Worm (Caenorhabditis elegans) whole organism, L3 larva: ENCODE results near the gene vha-2.

Source experiments
- ceh-9 ChIP-seq: sonication (generic microtip); optimal IDR thresholded peaks from 2 replicates; lab custom pipeline; 2018; ENCODE audit warnings: missing biosample characterization, missing genetic modification characterization
- elt-2 ChIP-seq: sonication (generic microtip); optimal IDR thresholded peaks from 2 replicates; lab custom pipeline; 2016; ENCODE audit warnings: missing genetic modification reagents, mild to moderate bottlenecking, missing genetic modification characterization, missing compliant biosample characterization
- fkh-10 ChIP-seq: sonication (generic microtip); optimal IDR thresholded peaks from 2 replicates; lab custom pipeline; 2017; ENCODE audit warnings: missing biosample characterization, missing genetic modification reagents, missing genetic modification characterization
- lin-39 ChIP-seq: fragments of 150-350 bp; optimal IDR thresholded peaks from 2 replicates; lab custom pipeline; 2018; ENCODE audit warnings: missing biosample characterization, missing genetic modification reagents, missing genetic modification characterization
- nhr-11 ChIP-seq: fragments of 150-350 bp; optimal IDR thresholded peaks from 2 replicates; lab custom pipeline; 2014; ENCODE audit warnings: missing biosample characterization, missing genetic modification characterization
- nhr-77 ChIP-seq: fragments of 150-350 bp; optimal IDR thresholded peaks from 2 replicates; lab custom pipeline; 2014; ENCODE audit warnings: missing biosample characterization, missing genetic modification characterization
- pha-4 ChIP-seq: fragments of 150-350 bp; optimal IDR thresholded peaks from 2 replicates; lab custom pipeline; 2014; ENCODE audit warnings: missing biosample characterization, missing genetic modification reagents, missing genetic modification characterization

ce11 chrIII:9783133-9783590 lies 1.2 kb downstream of the vha-2 start:
- TF ChIP-seq nhr-77, result peak; percentile 27
- no peak for TF ChIP-seq lin-39 (tag; lab: Kevin White, UChicago)
- peak; percentile 24 for TF ChIP-seq elt-2 (tag; lab: Kevin White, UChicago)
- TF ChIP-seq nhr-11 (tag; lab: Kevin White, UChicago), result no peak
- no peak for TF ChIP-seq fkh-10
- no peak for TF ChIP-seq pha-4
- no peak for TF ChIP-seq ceh-9 (tag; lab: Kevin White, UChicago)
